Worm (Caenorhabditis elegans): ENCODE measurements around the gene srg-31.

- TF ChIP-seq W03F9.2 (tag; optimal IDR thresholded peaks at IDR 0.05): no peak
- TF ChIP-seq him-1 (tag; optimal IDR thresholded peaks at IDR 0.05): no peak
- no peak for TF ChIP-seq dao-5 (tag; optimal IDR thresholded peaks at IDR 0.05)
Observed at ce11 chrV:6997041-6997552, 43.4 kb upstream of the srg-31 start, which contains the start of gene nhr-107.
